ENCODE assay signal across 3 worm cellular contexts in genomic region chrIII:5550844-5551243, ce11.
TF ChIP-seq lines count a peak whose summit lies in the region.

No protein-coding gene starts in this region.

TF ChIP-seq in whole organism, L1 larva, 84 proteins besides CTCF, POLR2A, EP300 and RAD21 (continued from another document):
- TF ChIP-seq dsc-1 (tag; optimal IDR thresholded peaks at IDR 0.05; lab: Kevin White, UChicago) (no peak), nhr-85 (tag; lab: Kevin White, UChicago) (no peak), efl-1 (optimal IDR thresholded peaks at IDR 0.05; lab: Kevin White, UChicago) (no peak), efl-1 (GFP tag; optimal IDR thresholded peaks at IDR 0.05 in 1 of 2; lab: Kevin White, UChicago) (peak in 1 of 2 experiments; percentile 64), unc-62 (GFP tag; optimal IDR thresholded peaks at IDR 0.05; lab: Kevin White, UChicago) (no peak), ztf-4 (tag; optimal IDR thresholded peaks at IDR 0.05; lab: Kevin White, UChicago) (peak; percentile 20), dpl-1 (GFP tag; optimal IDR thresholded peaks at IDR 0.05; lab: Kevin White, UChicago) (no peak), pag-3 (tag; optimal IDR thresholded peaks at IDR 0.05; lab: Kevin White, UChicago; ENCODE audit: borderline replicate concordance, insufficient read depth) (no peak), tbx-2 (tag; optimal IDR thresholded peaks at IDR 0.05; lab: Kevin White, UChicago) (peak; percentile 40), mdl-1 (tag; optimal IDR thresholded peaks at IDR 0.05; lab: Kevin White, UChicago) (no peak), unc-130 (tag; optimal IDR thresholded peaks at IDR 0.05; lab: Kevin White, UChicago) (no peak), C16A3.4 (tag; optimal IDR thresholded peaks at IDR 0.05; lab: Kevin White, UChicago) (no peak), sox-4 (tag; optimal IDR thresholded peaks at IDR 0.05; lab: Kevin White, UChicago) (no peak), fkh-4 (tag; optimal IDR thresholded peaks at IDR 0.05; lab: Kevin White, UChicago; ENCODE audit: borderline replicate concordance) (no peak), zag-1 (tag; optimal IDR thresholded peaks at IDR 0.05; lab: Kevin White, UChicago) (no peak), nhr-84 (tag; optimal IDR thresholded peaks at IDR 0.05; lab: Kevin White, UChicago) (no peak), nhr-77 (tag; optimal IDR thresholded peaks at IDR 0.05; lab: Kevin White, UChicago) (no peak), ets-5 (GFP tag; IDR thresholded peaks at IDR 0.05; lab: Robert Waterston, UW) (no peak), ceh-8 (GFP tag; optimal IDR thresholded peaks at IDR 0.05; lab: Kevin White, UChicago) (no peak), nhr-71 (tag; optimal IDR thresholded peaks at IDR 0.05; lab: Kevin White, UChicago) (peak; percentile 71), blmp-1 (tag; optimal IDR thresholded peaks at IDR 0.05; lab: Kevin White, UChicago) (no peak), Y116A8C.19 (tag; optimal IDR thresholded peaks at IDR 0.05; lab: Kevin White, UChicago; ENCODE audit: borderline replicate concordance) (no peak), lin-35 (GFP tag; optimal IDR thresholded peaks at IDR 0.05; lab: Kevin White, UChicago) (peak in 1 of 2 experiments; percentile 22), nhr-11 (tag; optimal IDR thresholded peaks at IDR 0.05; lab: Kevin White, UChicago) (no peak), fos-1 (tag; optimal IDR thresholded peaks at IDR 0.05; lab: Kevin White, UChicago) (no peak), F16B12.6 (tag; optimal IDR thresholded peaks at IDR 0.05; lab: Kevin White, UChicago) (no peak), sptf-1 (tag; optimal IDR thresholded peaks at IDR 0.05; lab: Kevin White, UChicago) (no peak), grh-1 (GFP tag; IDR thresholded peaks at IDR 0.05; lab: Robert Waterston, UW) (no peak; the same call in 1 of the 2 replicates), pax-3 (tag; optimal IDR thresholded peaks at IDR 0.05; lab: Kevin White, UChicago) (no peak), egl-27 (tag; optimal IDR thresholded peaks at IDR 0.05; lab: Kevin White, UChicago) (no peak), ama-1 (optimal IDR thresholded peaks at IDR 0.05; lab: Kevin White, UChicago) (peak; percentile 92)

TF ChIP-seq in whole organism, L4 larva, 104 proteins besides CTCF, POLR2A, EP300 and RAD21 (continued from another document):
- TF ChIP-seq ztf-7 (tag; optimal IDR thresholded peaks at IDR 0.05; lab: Kevin White, UChicago) = no peak
- TF ChIP-seq nhr-111 (GFP tag; optimal IDR thresholded peaks at IDR 0.05; lab: Kevin White, UChicago) = no peak
- no peak for TF ChIP-seq F44E2.7 (GFP tag; IDR thresholded peaks at IDR 0.05; lab: Robert Waterston, UW)
- no peak for TF ChIP-seq lin-1 (GFP tag; IDR thresholded peaks at IDR 0.05; lab: Robert Waterston, UW)
- peak; percentile 90 for TF ChIP-seq zfp-3 (GFP tag; conservative IDR thresholded peaks at IDR 0.05; lab: Robert Waterston, UW)
- no peak for TF ChIP-seq lin-13 (GFP tag; optimal IDR thresholded peaks at IDR 0.05; lab: Kevin White, UChicago)
- TF ChIP-seq Y5F2A.4 (GFP tag; optimal IDR thresholded peaks at IDR 0.05; lab: Kevin White, UChicago) = no peak
- no peak for TF ChIP-seq hlh-11 (tag; optimal IDR thresholded peaks at IDR 0.05; lab: Kevin White, UChicago)
- no peak for TF ChIP-seq hif-1 (tag; optimal IDR thresholded peaks at IDR 0.05; lab: Kevin White, UChicago)
- no peak for TF ChIP-seq madf-9 (GFP tag; conservative IDR thresholded peaks at IDR 0.05; lab: Robert Waterston, UW)
- no peak for TF ChIP-seq lin-15B (tag; optimal IDR thresholded peaks at IDR 0.05; lab: Kevin White, UChicago)
- TF ChIP-seq ceh-62 (tag; optimal IDR thresholded peaks at IDR 0.05; lab: Kevin White, UChicago) = no peak
- no peak for TF ChIP-seq dpl-1 (GFP tag; optimal IDR thresholded peaks at IDR 0.05; lab: Kevin White, UChicago)
- no peak for TF ChIP-seq zag-1 (tag; optimal IDR thresholded peaks at IDR 0.05; lab: Kevin White, UChicago)
- TF ChIP-seq F37D6.2 (tag; optimal IDR thresholded peaks at IDR 0.05; lab: Kevin White, UChicago) = no peak
- TF ChIP-seq ama-1 (optimal IDR thresholded peaks at IDR 0.05; lab: Kevin White, UChicago) = peak; percentile 60
- no peak for TF ChIP-seq rbr-2 (tag; optimal IDR thresholded peaks at IDR 0.05; lab: Kevin White, UChicago)
- peak; percentile 53 for TF ChIP-seq mep-1 (tag; optimal IDR thresholded peaks at IDR 0.05; lab: Kevin White, UChicago)
- no peak for TF ChIP-seq ZK546.5 (tag; optimal IDR thresholded peaks at IDR 0.05; lab: Kevin White, UChicago)
- no peak for TF ChIP-seq R02D3.7 (tag; optimal IDR thresholded peaks at IDR 0.05; lab: Kevin White, UChicago)
- no peak for TF ChIP-seq hlh-30 (tag; optimal IDR thresholded peaks at IDR 0.05; lab: Kevin White, UChicago; ENCODE audit: insufficient read depth)
- no peak for TF ChIP-seq ceh-82 (tag; optimal IDR thresholded peaks at IDR 0.05; lab: Kevin White, UChicago)
- TF ChIP-seq fos-1 (tag; optimal IDR thresholded peaks at IDR 0.05; lab: Kevin White, UChicago) = no peak
- TF ChIP-seq mes-2 (tag; optimal IDR thresholded peaks at IDR 0.05; lab: Kevin White, UChicago; ENCODE audit: poor library complexity, severe bottlenecking) = no peak

TF ChIP-seq in whole organism, young adult, 124 proteins besides CTCF, POLR2A, EP300 and RAD21 (continued from another document):
- TF ChIP-seq ztf-25 (GFP tag; IDR thresholded peaks at IDR 0.05; lab: Robert Waterston, UW) (no peak), mel-28 (tag; optimal IDR thresholded peaks at IDR 0.05; lab: Kevin White, UChicago; ENCODE audit: borderline replicate concordance) (peak; percentile 47), F10E7.11 (tag; optimal IDR thresholded peaks at IDR 0.05; lab: Kevin White, UChicago) (no peak), B0336.3 (GFP tag; IDR thresholded peaks at IDR 0.05; lab: Robert Waterston, UW) (peak; percentile 82), sdz-38 (tag; optimal IDR thresholded peaks at IDR 0.05; lab: Kevin White, UChicago) (no peak), K11D2.4 (GFP tag; IDR thresholded peaks at IDR 0.05; lab: Robert Waterston, UW) (no peak), snpc-1.1 (tag; optimal IDR thresholded peaks at IDR 0.05; lab: Kevin White, UChicago; ENCODE audit: insufficient read depth) (no peak), mes-4 (tag; optimal IDR thresholded peaks at IDR 0.05; lab: Kevin White, UChicago) (no peak), K12H6.12 (tag; optimal IDR thresholded peaks at IDR 0.05; lab: Kevin White, UChicago) (no peak), F23B12.7 (tag; optimal IDR thresholded peaks at IDR 0.05; lab: Kevin White, UChicago; ENCODE audit: insufficient read depth) (no peak), lin-54 (GFP tag; optimal IDR thresholded peaks at IDR 0.05; lab: Kevin White, UChicago) (no peak), B0019.2 (GFP tag; conservative IDR thresholded peaks at IDR 0.05; lab: Robert Waterston, UW) (no peak), chd-7 (tag; optimal IDR thresholded peaks at IDR 0.05; lab: Kevin White, UChicago) (no peak), F39B2.1 (GFP tag; IDR thresholded peaks at IDR 0.05; lab: Robert Waterston, UW) (no peak), F55B11.4 (tag; optimal IDR thresholded peaks at IDR 0.05; lab: Kevin White, UChicago; ENCODE audit: borderline replicate concordance, insufficient read depth) (no peak), ekl-4 (GFP tag; IDR thresholded peaks at IDR 0.05; lab: Robert Waterston, UW) (peak; percentile 54; the same call in 1 of the 2 replicates), pha-4 (tag; optimal IDR thresholded peaks at IDR 0.05; lab: Kevin White, UChicago) (no peak), madf-3 (GFP tag; IDR thresholded peaks at IDR 0.05; lab: Robert Waterston, UW) (no peak), die-1 (tag; optimal IDR thresholded peaks at IDR 0.05; lab: Kevin White, UChicago) (no peak), madf-8 (GFP tag; conservative IDR thresholded peaks at IDR 0.05; lab: Robert Waterston, UW) (no peak), lsl-1 (GFP tag; optimal IDR thresholded peaks at IDR 0.05; lab: Kevin White, UChicago) (no peak), ztf-28 (GFP tag; IDR thresholded peaks at IDR 0.05; lab: Robert Waterston, UW) (no peak), efl-1 (GFP tag; optimal IDR thresholded peaks at IDR 0.05; lab: Kevin White, UChicago) (no peak), zfh-2 (GFP tag; conservative IDR thresholded peaks at IDR 0.05; lab: Robert Waterston, UW) (no peak), madf-10 (tag; optimal IDR thresholded peaks at IDR 0.05; lab: Kevin White, UChicago) (peak; percentile 43), ztf-26 (tag; optimal IDR thresholded peaks at IDR 0.05; lab: Kevin White, UChicago) (no peak), F57C9.4 (tag; optimal IDR thresholded peaks at IDR 0.05; lab: Kevin White, UChicago) (no peak), bed-2 (GFP tag; IDR thresholded peaks at IDR 0.05; lab: Robert Waterston, UW) (no peak), F49E8.2 (tag; optimal IDR thresholded peaks at IDR 0.05; lab: Kevin White, UChicago; ENCODE audit: insufficient read depth) (no peak), nfya-2 (GFP tag; IDR thresholded peaks at IDR 0.05; lab: Robert Waterston, UW) (no peak), dpl-1 (GFP tag; optimal IDR thresholded peaks at IDR 0.05; lab: Kevin White, UChicago) (no peak), Y79H2A.3 (GFP tag; conservative IDR thresholded peaks at IDR 0.05; lab: Robert Waterston, UW) (peak; percentile 42; the same call in 1 of the 2 replicates), ztf-18 (tag; optimal IDR thresholded peaks at IDR 0.05; lab: Kevin White, UChicago) (no peak)
